Fruit fly (Drosophila melanogaster): ENCODE data around the gene hng3.

- TF ChIP-seq h (optimal IDR thresholded peaks at IDR 0.05) (no peak), psq (optimal IDR thresholded peaks at IDR 0.05) (no peak), insv (optimal IDR thresholded peaks at IDR 0.05) (no peak)
Observed at dm6 chr3L:765095-765494, 9.8 kb upstream of the hng3 start.

Measured in Kc167 (cell line).